Worm (Caenorhabditis elegans) whole organism, mixed stage, embryonic: ENCODE results near the gene E04D5.5.

Experiments
- lsy-2 ChIP-seq: fragments of 150-350 bp; optimal IDR thresholded peaks from 2 replicates; lab custom pipeline; 2014; ENCODE audit warnings: missing biosample characterization, missing genetic modification characterization
- unc-62 ChIP-seq: fragments of 150-350 bp; optimal IDR thresholded peaks from 2 replicates; lab custom pipeline; 2014; ENCODE audit warnings: missing biosample characterization, missing genetic modification reagents, missing genetic modification characterization

- TF ChIP-seq unc-62 (GFP tag; lab: Kevin White, UChicago) (no peak), lsy-2 (tag; lab: Kevin White, UChicago) (no peak)
Observed at ce11 chrII:10389038-10389437, 22.1 kb upstream of the E04D5.5 start.
